Worm (Caenorhabditis elegans) whole organism, young adult: ENCODE measurements around the gene C27B7.2.

Source experiments
- F23B12.7 ChIP-seq: sonication (generic microtip); optimal IDR thresholded peaks from 2 replicates; lab custom pipeline; 2017; ENCODE audit warnings: missing genetic modification characterization, mild to moderate bottlenecking, missing compliant biosample characterization, antibody characterized with exemption, moderate library complexity; ENCODE audit not compliant: insufficient read depth
- F37B4.10 ChIP-seq: fragments of 200-800 bp; sonication (Bioruptor generic); IDR thresholded peaks from 2 replicates; pipeline ENCODE4 v1.3.6; 2022; ENCODE audit warnings: missing genetic modification characterization, missing compliant biosample characterization
- F39B2.1 ChIP-seq: fragments of 200-800 bp; sonication (Bioruptor generic); IDR thresholded peaks from 2 replicates; pipeline ENCODE4 v1.3.6; 2022; ENCODE audit warnings: missing genetic modification reagents, missing genetic modification characterization, missing compliant biosample characterization
- F49E8.2 ChIP-seq: sonication (generic microtip); optimal IDR thresholded peaks from 3 replicates; lab custom pipeline; 2017; ENCODE audit warnings: missing genetic modification characterization, mild to moderate bottlenecking, missing compliant biosample characterization, antibody characterized with exemption, moderate library complexity; ENCODE audit not compliant: insufficient read depth
- K11D2.4 ChIP-seq: fragments of 200-800 bp; sonication (Bioruptor generic); IDR thresholded peaks from 2 replicates; pipeline ENCODE4 v1.3.6; 2022; ENCODE audit warnings: missing genetic modification reagents, missing genetic modification characterization, missing compliant biosample characterization
- T07F8.4 ChIP-seq: sonication (generic microtip); optimal IDR thresholded peaks from 2 replicates; lab custom pipeline; 2016; ENCODE audit warnings: mild to moderate bottlenecking, missing genetic modification characterization, moderate library complexity, missing compliant biosample characterization
- Y53F4B.3 ChIP-seq: fragments of 200-800 bp; sonication (Bioruptor generic); IDR thresholded peaks from 2 replicates; pipeline ENCODE4 v1.3.6; 2022; ENCODE audit warnings: missing genetic modification reagents, missing genetic modification characterization, missing compliant biosample characterization
- Y53G8AR.9 ChIP-seq: fragments of 200-800 bp; sonication (Bioruptor generic); conservative IDR thresholded peaks from 2 replicates; pipeline ENCODE4 v1.3.6; 2022; ENCODE audit warnings: missing genetic modification reagents, missing genetic modification characterization, missing compliant biosample characterization
- Y67H2A.10 ChIP-seq: fragments of 200-800 bp; sonication (Bioruptor generic); conservative IDR thresholded peaks from 2 replicates; pipeline ENCODE4 v1.3.6; 2022; ENCODE audit warnings: missing genetic modification reagents, missing genetic modification characterization, missing compliant biosample characterization
- akir-1 ChIP-seq: fragments of 200-800 bp; sonication (Bioruptor generic); optimal IDR thresholded peaks from 2 replicates; lab custom pipeline; 2018; ENCODE audit warnings: mild to moderate bottlenecking, missing genetic modification characterization, moderate library complexity, missing compliant biosample characterization
- aptf-3 ChIP-seq: fragments of 200-800 bp; sonication (Bioruptor generic); IDR thresholded peaks from 2 replicates; pipeline ENCODE4 v1.3.6; 2022; ENCODE audit warnings: missing genetic modification characterization, missing compliant biosample characterization
- athp-1 ChIP-seq: sonication (generic microtip); optimal IDR thresholded peaks from 2 replicates; lab custom pipeline; 2017; ENCODE audit warnings: mild to moderate bottlenecking, missing genetic modification characterization, missing compliant biosample characterization
- attf-3 ChIP-seq: fragments of 200-800 bp; sonication (Bioruptor generic); conservative IDR thresholded peaks from 2 replicates; pipeline ENCODE4 v1.3.6; 2022; ENCODE audit warnings: missing genetic modification reagents, missing genetic modification characterization, missing compliant biosample characterization
- attf-6 ChIP-seq: fragments of 200-800 bp; sonication (Bioruptor generic); IDR thresholded peaks from 2 replicates; pipeline ENCODE4 v1.3.6; 2022; ENCODE audit warnings: missing genetic modification reagents, missing genetic modification characterization, missing compliant biosample characterization
- bed-2 ChIP-seq: fragments of 200-800 bp; sonication (Bioruptor generic); IDR thresholded peaks from 2 replicates; pipeline ENCODE4 v1.3.6; 2022; ENCODE audit warnings: missing genetic modification reagents, missing genetic modification characterization, missing compliant biosample characterization
- cebp-1 ChIP-seq, 2 experiments: fragments of 200-800 bp in 1 of 2; sonication (Bioruptor generic) in 1 of 2; sonication (generic microtip) in 1 of 2; IDR thresholded peaks in 1 of 2; optimal IDR thresholded peaks in 1 of 2; 2 replicates each; pipeline versions ENCODE4 v1.3.6 to Lab custom; 2017 to 2022; ENCODE audit warnings: missing compliant biosample characterization in 2 of 2, missing genetic modification characterization in 2 of 2, mild to moderate bottlenecking in 1 of 2, missing genetic modification reagents in 1 of 2, moderate library complexity in 1 of 2
- ceh-91 ChIP-seq: fragments of 200-800 bp; sonication (Bioruptor generic); IDR thresholded peaks from 2 replicates; pipeline ENCODE4 v1.3.6; 2022; ENCODE audit warnings: missing genetic modification reagents, missing genetic modification characterization, missing compliant biosample characterization
- dox-1 ChIP-seq: fragments of 200-800 bp; sonication (Bioruptor generic); IDR thresholded peaks from 2 replicates; pipeline ENCODE4 v1.3.6; 2022; ENCODE audit warnings: missing genetic modification reagents, missing genetic modification characterization, missing compliant biosample characterization
- egl-44 ChIP-seq: fragments of 200-800 bp; sonication (Bioruptor generic); IDR thresholded peaks from 2 replicates; pipeline ENCODE4 v1.3.6; 2022; ENCODE audit warnings: missing genetic modification reagents, missing genetic modification characterization, missing compliant biosample characterization
- egrh-3 ChIP-seq: fragments of 200-800 bp; sonication (Bioruptor generic); IDR thresholded peaks from 2 replicates; pipeline ENCODE4 v1.3.6; 2022; ENCODE audit warnings: missing genetic modification reagents, missing genetic modification characterization, missing compliant biosample characterization
- ekl-4 ChIP-seq: fragments of 200-800 bp; sonication (Bioruptor generic); IDR thresholded peaks from 2 replicates; pipeline ENCODE4 v1.3.6; 2022; ENCODE audit warnings: missing genetic modification reagents, missing genetic modification characterization, missing compliant biosample characterization
- fkh-3 ChIP-seq: sonication (generic microtip); optimal IDR thresholded peaks from 2 replicates; lab custom pipeline; 2016; ENCODE audit warnings: mild to moderate bottlenecking, missing genetic modification characterization, missing compliant biosample characterization
- him-1 ChIP-seq: sonication (generic microtip); optimal IDR thresholded peaks from 2 replicates; lab custom pipeline; 2016; ENCODE audit warnings: missing genotype, missing genetic modification reagents, missing genetic modification characterization, missing compliant biosample characterization
- hlh-26 ChIP-seq: fragments of 200-800 bp; sonication (Bioruptor generic); conservative IDR thresholded peaks from 2 replicates; pipeline ENCODE4 v1.3.6; 2022; ENCODE audit warnings: missing genetic modification reagents, missing genetic modification characterization, missing compliant biosample characterization
- hmg-1.2 ChIP-seq: fragments of 200-800 bp; sonication (Bioruptor generic); IDR thresholded peaks from 2 replicates; pipeline ENCODE4 v1.3.6; 2022; ENCODE audit warnings: missing genetic modification reagents, missing genetic modification characterization, missing compliant biosample characterization
- hsf-1 ChIP-seq: fragments of 200-800 bp; sonication (Bioruptor generic); IDR thresholded peaks from 2 replicates; pipeline ENCODE4 v1.3.6; 2022; ENCODE audit warnings: missing genetic modification reagents, missing genetic modification characterization, missing compliant biosample characterization
- let-526 ChIP-seq: fragments of 200-800 bp; sonication (Bioruptor generic); IDR thresholded peaks from 2 replicates; pipeline ENCODE4 v1.3.6; 2022; ENCODE audit warnings: missing genetic modification reagents, missing genetic modification characterization, missing compliant biosample characterization
- lin-40 ChIP-seq: sonication (generic microtip); optimal IDR thresholded peaks from 2 replicates; lab custom pipeline; 2016; ENCODE audit warnings: missing genetic modification characterization, mild to moderate bottlenecking, missing compliant biosample characterization, missing genotype, missing genetic modification reagents
- lin-54 ChIP-seq: fragments of 200-800 bp; sonication (Bioruptor generic); optimal IDR thresholded peaks from 2 replicates; lab custom pipeline; 2018; ENCODE audit warnings: mild to moderate bottlenecking, missing genetic modification characterization, missing compliant biosample characterization
- lsl-1 ChIP-seq: fragments of 200-800 bp; sonication (Bioruptor generic); optimal IDR thresholded peaks from 2 replicates; lab custom pipeline; 2018; ENCODE audit warnings: mild to moderate bottlenecking, missing genetic modification characterization, moderate library complexity, missing compliant biosample characterization
- madf-10 ChIP-seq: sonication (generic microtip); optimal IDR thresholded peaks from 2 replicates; lab custom pipeline; 2016; ENCODE audit warnings: mild to moderate bottlenecking, missing genetic modification characterization, missing compliant biosample characterization
- madf-8 ChIP-seq: fragments of 200-800 bp; sonication (Bioruptor generic); conservative IDR thresholded peaks from 2 replicates; pipeline ENCODE4 v1.3.6; 2022; ENCODE audit warnings: missing genetic modification reagents, missing genetic modification characterization, missing compliant biosample characterization
- nfya-1 ChIP-seq: sonication (generic microtip); optimal IDR thresholded peaks from 2 replicates; lab custom pipeline; 2017; ENCODE audit warnings: antibody characterized with exemption, missing compliant biosample characterization, missing genetic modification characterization, borderline replicate concordance; ENCODE audit not compliant: insufficient read depth
- nfyb-1 ChIP-seq: fragments of 200-800 bp; sonication (Bioruptor generic); IDR thresholded peaks from 2 replicates; pipeline ENCODE4 v1.3.6; 2022; ENCODE audit warnings: missing genetic modification reagents, missing genetic modification characterization, missing compliant biosample characterization
- nhr-120 ChIP-seq: fragments of 200-800 bp; sonication (Bioruptor generic); IDR thresholded peaks from 2 replicates; pipeline ENCODE4 v1.3.6; 2022; ENCODE audit warnings: missing genetic modification characterization, missing compliant biosample characterization
- nhr-80 ChIP-seq: sonication (generic microtip); optimal IDR thresholded peaks from 2 replicates; lab custom pipeline; 2016; ENCODE audit warnings: missing genetic modification characterization, missing compliant biosample characterization
- pha-4 ChIP-seq: fragments of 150-350 bp; sonication (generic microtip); optimal IDR thresholded peaks from 2 replicates; lab custom pipeline; 2014; ENCODE audit warnings: missing biosample characterization, missing genetic modification reagents, missing genetic modification characterization
- rpc-1 ChIP-seq, 2 experiments: fragments of 150-350 bp in 1 of 2; sonication (generic microtip) in 1 of 2; optimal IDR thresholded peaks; 2 replicates each; lab custom pipeline; 2014 to 2018; ENCODE audit warnings: missing biosample characterization in 1 of 2, missing genetic modification characterization in 1 of 2, missing genetic modification reagents in 1 of 2, missing genotype in 1 of 2
- sea-2 ChIP-seq: fragments of 200-800 bp; sonication (Bioruptor generic); IDR thresholded peaks from 2 replicates; pipeline ENCODE4 v1.3.6; 2022; ENCODE audit warnings: missing genetic modification characterization, missing compliant biosample characterization
- snpc-1.3 ChIP-seq: sonication (generic microtip); optimal IDR thresholded peaks from 2 replicates; lab custom pipeline; 2017; ENCODE audit warnings: missing genetic modification characterization, mild to moderate bottlenecking, missing compliant biosample characterization, antibody characterized with exemption, moderate library complexity, missing genotype, missing genetic modification reagents; ENCODE audit not compliant: insufficient read depth
- somi-1 ChIP-seq: fragments of 200-800 bp; sonication (Bioruptor generic); optimal IDR thresholded peaks from 2 replicates; lab custom pipeline; 2018; ENCODE audit warnings: mild to moderate bottlenecking, missing genetic modification characterization, missing compliant biosample characterization
- tbp1 ChIP-seq: fragments of 200-800 bp; sonication (Bioruptor generic); optimal IDR thresholded peaks from 2 replicates; lab custom pipeline; 2018; ENCODE audit warnings: mild to moderate bottlenecking, missing genetic modification characterization, missing compliant biosample characterization
- tbx-9 ChIP-seq: sonication (generic microtip); optimal IDR thresholded peaks from 2 replicates; lab custom pipeline; 2016; ENCODE audit warnings: borderline replicate concordance, missing genetic modification characterization, inconsistent platforms, missing compliant biosample characterization
- tlf-1 ChIP-seq: fragments of 200-800 bp; sonication (Bioruptor generic); optimal IDR thresholded peaks from 2 replicates; lab custom pipeline; 2018; ENCODE audit warnings: mild to moderate bottlenecking, missing genetic modification characterization, missing compliant biosample characterization
- unc-130 ChIP-seq: sonication (generic microtip); optimal IDR thresholded peaks from 2 replicates; lab custom pipeline; 2016; ENCODE audit warnings: missing genetic modification reagents, missing genetic modification characterization, missing compliant biosample characterization
- zfh-2 ChIP-seq: fragments of 200-800 bp; sonication (Bioruptor generic); conservative IDR thresholded peaks from 2 replicates; pipeline ENCODE4 v1.3.6; 2022; ENCODE audit warnings: missing genetic modification reagents, missing genetic modification characterization, missing compliant biosample characterization
- ztf-18 ChIP-seq: sonication (generic microtip); optimal IDR thresholded peaks from 2 replicates; lab custom pipeline; 2016; ENCODE audit warnings: missing genotype, mild to moderate bottlenecking, missing genetic modification characterization, missing compliant biosample characterization

Gene C27B7.2

DNA sequence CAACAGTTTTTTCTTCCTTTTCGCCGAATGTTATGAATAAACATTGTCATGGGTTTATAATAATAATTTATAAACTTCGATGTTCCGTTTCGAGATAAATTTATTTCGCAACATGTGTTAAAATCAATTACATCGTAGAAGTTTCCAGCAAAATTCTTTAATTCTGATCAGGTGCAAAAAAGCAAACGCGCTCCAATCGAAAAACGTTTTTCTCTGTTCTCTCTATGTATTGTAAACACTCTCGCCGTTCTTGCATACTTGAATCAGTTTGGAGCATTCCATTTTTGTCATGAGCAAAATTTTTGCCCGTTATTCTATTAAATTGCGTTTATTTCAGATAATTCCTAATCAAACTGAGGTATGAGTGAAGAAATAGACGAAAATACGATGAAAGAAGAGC lies 1.1 kb downstream of the C27B7.2 start, which contains the start of gene rad-54.L2 (continued):
- TF ChIP-seq F49E8.2 (tag; lab: Kevin White, UChicago) (peak; percentile 40), Y67H2A.10 (GFP tag; lab: Robert Waterston, UW) (no peak), attf-3 (GFP tag; lab: Robert Waterston, UW) (no peak), nfyb-1 (GFP tag; lab: Robert Waterston, UW) (peak; percentile 59; the same call in 1 of the 2 replicates), T07F8.4 (tag; lab: Kevin White, UChicago) (no peak), ekl-4 (GFP tag; lab: Robert Waterston, UW) (peak; percentile 68; the same call in 1 of the 2 replicates), unc-130 (GFP tag; lab: Kevin White, UChicago) (no peak), tlf-1 (peak; percentile 51), lsl-1 (GFP tag; lab: Kevin White, UChicago) (peak; percentile 33), let-526 (GFP tag; lab: Robert Waterston, UW) (no peak), bed-2 (GFP tag; lab: Robert Waterston, UW) (no peak), rpc-1 (optimal IDR thresholded peaks at IDR 0.05; lab: Kevin White, UChicago) (peak; percentile 15), rpc-1 (tag; optimal IDR thresholded peaks at IDR 0.05; lab: Kevin White, UChicago) (no peak), tbp1 (peak; percentile 17), pha-4 (peak; percentile 91), Y53G8AR.9 (GFP tag; lab: Robert Waterston, UW) (0 out of 2 replicates have a peak, but pooled peaks have one; percentile 15), K11D2.4 (GFP tag; lab: Robert Waterston, UW) (no peak), athp-1 (tag; lab: Kevin White, UChicago) (peak; percentile 12), attf-6 (GFP tag; lab: Robert Waterston, UW) (no peak), F37B4.10 (GFP tag; lab: Robert Waterston, UW) (no peak), akir-1 (GFP tag; lab: Kevin White, UChicago) (no peak), hsf-1 (GFP tag; lab: Robert Waterston, UW) (peak; percentile 84), fkh-3 (tag; lab: Kevin White, UChicago) (no peak), lin-54 (GFP tag; lab: Kevin White, UChicago) (peak; percentile 37), tbx-9 (tag; lab: Kevin White, UChicago) (no peak), Y53F4B.3 (GFP tag; lab: Robert Waterston, UW) (no peak), ztf-18 (peak; percentile 65), F23B12.7 (tag; lab: Kevin White, UChicago) (peak; percentile 50), aptf-3 (GFP tag; lab: Robert Waterston, UW) (no peak), F39B2.1 (0 out of 2 replicates have a peak, but pooled peaks have one; percentile 26), hmg-1.2 (GFP tag; lab: Robert Waterston, UW) (peak; percentile 69; the same call in 1 of the 2 replicates), lin-40 (tag; lab: Kevin White, UChicago) (peak; percentile 48), nhr-120 (GFP tag; lab: Robert Waterston, UW) (no peak), egrh-3 (GFP tag; lab: Robert Waterston, UW) (no peak), madf-8 (GFP tag; lab: Robert Waterston, UW) (no peak), madf-10 (peak; percentile 45), sea-2 (GFP tag; lab: Robert Waterston, UW) (no peak), nhr-80 (peak; percentile 56)

DNA sequence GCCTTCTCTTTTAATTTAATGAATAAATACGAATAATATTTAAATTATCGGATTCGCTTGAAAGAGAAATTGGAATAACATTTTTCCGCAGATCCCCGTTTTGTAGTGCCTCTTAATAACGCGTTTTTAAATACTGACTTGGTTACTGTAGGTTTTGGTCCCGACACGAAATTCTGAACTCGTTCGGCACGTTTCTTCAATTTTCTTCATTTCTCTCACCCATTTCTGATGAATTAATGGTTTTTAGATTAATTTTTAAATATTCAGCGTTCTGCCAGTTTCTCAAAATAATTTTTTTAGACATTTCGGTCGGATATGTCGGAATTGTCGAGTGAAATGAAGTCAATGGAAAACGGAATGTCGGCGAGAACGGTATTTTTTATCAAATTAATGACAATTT lies 8.7 kb downstream of the C27B7.2 start, which contains the start of gene C27B7.5:
Gene C27B7.5 (plus strand): TSS at position 301 of the 400 bp plus-strand sequence.
- TF ChIP-seq madf-10 (no peak), nfya-1 (tag; lab: Kevin White, UChicago) (no peak), unc-130 (GFP tag; lab: Kevin White, UChicago) (no peak), him-1 (tag; lab: Kevin White, UChicago) (peak; percentile 22), zfh-2 (GFP tag; lab: Robert Waterston, UW) (no peak), ceh-91 (GFP tag; lab: Robert Waterston, UW) (no peak), dox-1 (GFP tag; lab: Robert Waterston, UW) (no peak), hlh-26 (no peak), snpc-1.3 (tag; lab: Kevin White, UChicago) (no peak), egl-44 (GFP tag; lab: Robert Waterston, UW) (no peak), somi-1 (GFP tag; lab: Kevin White, UChicago) (no peak), bed-2 (GFP tag; lab: Robert Waterston, UW) (no peak), cebp-1 (GFP tag; IDR thresholded peaks at IDR 0.05; lab: Robert Waterston, UW) (no peak), cebp-1 (tag; optimal IDR thresholded peaks at IDR 0.05; lab: Kevin White, UChicago) (peak; percentile 31)
